Fruit fly (Drosophila melanogaster) whole organism, embryonic: Measurements from ENCODE around the gene CG11550.

Experiments used
- Atf3 ChIP-seq: fragments of 200-800 bp; sonication (Bioruptor generic); optimal IDR thresholded peaks from 3 replicates; lab custom pipeline; 2016; ENCODE audit warnings: missing biosample characterization, missing genetic modification characterization
- Blimp-1 ChIP-seq: fragments of 200-800 bp; sonication (Bioruptor generic); optimal IDR thresholded peaks from 3 replicates; lab custom pipeline; 2018; ENCODE audit warnings: missing biosample characterization, missing genetic modification characterization, mild to moderate bottlenecking, moderate library complexity, missing genetic modification reagents
- CG10979 ChIP-seq: fragments of 200-800 bp; sonication (Bioruptor generic); optimal IDR thresholded peaks from 2 replicates; lab custom pipeline; 2018; ENCODE audit warnings: missing biosample characterization, mild to moderate bottlenecking, missing genetic modification characterization, moderate library complexity
- CG11398 ChIP-seq: fragments of 200-800 bp; sonication (Bioruptor generic); optimal IDR thresholded peaks from 2 replicates; lab custom pipeline; 2016; ENCODE audit warnings: missing biosample characterization, missing genetic modification characterization
- CG12219 ChIP-seq: fragments of 200-800 bp; sonication (Bioruptor generic); optimal IDR thresholded peaks from 3 replicates; lab custom pipeline; 2018; ENCODE audit warnings: missing biosample characterization, mild to moderate bottlenecking, missing genetic modification characterization
- CG1529 ChIP-seq: fragments of 200-800 bp; sonication (Bioruptor generic); optimal IDR thresholded peaks from 3 replicates; lab custom pipeline; 2018; ENCODE audit warnings: missing biosample characterization, missing genetic modification characterization
- CG1603 ChIP-seq: fragments of 200-800 bp; sonication (Bioruptor generic); optimal IDR thresholded peaks from 2 replicates; lab custom pipeline; 2019; ENCODE audit warnings: missing biosample characterization, mild to moderate bottlenecking, missing genetic modification characterization, moderate library complexity
- CG17328 ChIP-seq: fragments of 200-800 bp; sonication (Bioruptor generic); IDR thresholded peaks from 2 replicates; pipeline ENCODE4 v1.3.6; 2022; ENCODE audit warnings: missing biosample characterization, missing genetic modification characterization
- CG3065 ChIP-seq: fragments of 200-800 bp; sonication (Bioruptor generic); optimal IDR thresholded peaks from 2 replicates; lab custom pipeline; 2016; ENCODE audit warnings: missing biosample characterization, missing genetic modification characterization
- CG31224 ChIP-seq: fragments of 200-800 bp; sonication (Bioruptor generic); IDR thresholded peaks from 2 replicates; pipeline ENCODE4 v1.3.6; 2022; ENCODE audit warnings: missing biosample characterization, missing genetic modification characterization
- CG3726 ChIP-seq: fragments of 200-800 bp; sonication (Bioruptor generic); IDR thresholded peaks from 3 replicates; pipeline ENCODE4, ENCODE4 v1.3.6; 2022; ENCODE audit warnings: missing biosample characterization, missing genetic modification characterization
- CG4707 ChIP-seq: fragments of 200-800 bp; sonication (Bioruptor generic); optimal IDR thresholded peaks from 2 replicates; lab custom pipeline; 2018; ENCODE audit warnings: missing biosample characterization, mild to moderate bottlenecking, missing genetic modification characterization, moderate library complexity
- CG5245 ChIP-seq: fragments of 200-800 bp; sonication (Bioruptor generic); optimal IDR thresholded peaks from 3 replicates; lab custom pipeline; 2016; ENCODE audit warnings: missing biosample characterization, missing genetic modification characterization
- CG6254 ChIP-seq: fragments of 200-800 bp; sonication (Bioruptor generic); optimal IDR thresholded peaks from 3 replicates; lab custom pipeline; 2017; ENCODE audit warnings: mild to moderate bottlenecking, missing biosample characterization, missing genetic modification reagents, missing genetic modification characterization
- CG7372 ChIP-seq: fragments of 200-800 bp; sonication (Bioruptor generic); IDR thresholded peaks from 2 replicates; pipeline ENCODE4 v1.3.6; 2022; ENCODE audit warnings: missing biosample characterization, missing genetic modification characterization
- CG7839 ChIP-seq: fragments of 200-800 bp; sonication (Bioruptor generic); optimal IDR thresholded peaks from 3 replicates; lab custom pipeline; 2018; ENCODE audit warnings: missing biosample characterization, mild to moderate bottlenecking, missing genetic modification characterization, moderate library complexity
- CG8290 ChIP-seq, 3 experiments: fragments of 200-800 bp; sonication (Bioruptor generic); optimal IDR thresholded peaks; 2 replicates each; lab custom pipeline; 2016 to 2019; ENCODE audit warnings: missing biosample characterization in 3 of 3, missing genetic modification characterization in 3 of 3, mild to moderate bottlenecking in 2 of 3, moderate library complexity in 1 of 3
- Dp ChIP-seq: fragments of 200-800 bp; sonication (Bioruptor generic); optimal IDR thresholded peaks from 2 replicates; lab custom pipeline; 2018; ENCODE audit warnings: missing biosample characterization, mild to moderate bottlenecking, missing genetic modification characterization, moderate library complexity
- Dref ChIP-seq: fragments of 200-800 bp; sonication (Bioruptor generic); IDR thresholded peaks from 2 replicates; pipeline ENCODE4 v1.3.6; 2022; ENCODE audit warnings: missing biosample characterization, missing genetic modification characterization
- E2f1 ChIP-seq: fragments of 200-800 bp; sonication (Bioruptor generic); IDR thresholded peaks from 2 replicates; pipeline ENCODE4 v1.3.6; 2022; ENCODE audit warnings: missing biosample characterization, missing genetic modification characterization
- Ets65A ChIP-seq: fragments of 200-800 bp; sonication (Bioruptor generic); peaks from one replicate; lab custom pipeline; 2016; ENCODE audit warnings: missing biosample characterization, missing genetic modification characterization
- GATAe ChIP-seq: fragments of 200-800 bp; sonication (Bioruptor generic); conservative IDR thresholded peaks from 2 replicates; pipeline ENCODE4 v1.3.6; 2022; ENCODE audit warnings: missing biosample characterization, missing genetic modification characterization
- H2.0 ChIP-seq: fragments of 200-800 bp; sonication (Bioruptor generic); IDR thresholded peaks from 2 replicates; pipeline ENCODE4 v1.3.6; 2022; ENCODE audit warnings: missing biosample characterization, missing genetic modification characterization
- Hsf ChIP-seq: fragments of 200-800 bp; sonication (Bioruptor generic); optimal IDR thresholded peaks from 3 replicates; lab custom pipeline; 2016; ENCODE audit warnings: missing biosample characterization, missing genetic modification characterization
- Med ChIP-seq: fragments of 200-800 bp; sonication (Bioruptor generic); peaks from one replicate; lab custom pipeline; 2016; ENCODE audit warnings: missing biosample characterization, missing genetic modification characterization, mild to moderate bottlenecking, inconsistent platforms, moderate library complexity
- Nf-YB ChIP-seq: fragments of 200-800 bp; sonication (Bioruptor generic); optimal IDR thresholded peaks from 3 replicates; lab custom pipeline; 2019; ENCODE audit warnings: missing biosample characterization, mild to moderate bottlenecking, missing genetic modification characterization, moderate library complexity
- NfI ChIP-seq: fragments of 200-800 bp; sonication (Bioruptor generic); optimal IDR thresholded peaks from 3 replicates; lab custom pipeline; 2018; ENCODE audit warnings: missing biosample characterization, mild to moderate bottlenecking, missing genetic modification characterization, moderate library complexity
- Sin3A ChIP-seq: fragments of >200 bp; optimal IDR thresholded peaks from 2 replicates; lab custom pipeline; 2018
- Sry-δ ChIP-seq: fragments of 200-800 bp; sonication (Bioruptor generic); optimal IDR thresholded peaks from 2 replicates; lab custom pipeline; 2016; ENCODE audit warnings: missing biosample characterization, missing genetic modification characterization
- Trl ChIP-seq, 3 experiments: fragments of >200 bp in 2 of 3; fragments of 200-800 bp in 1 of 3; sonication (Bioruptor generic) in 1 of 3; optimal IDR thresholded peaks; 2 replicates in 1 of 3; 3 replicates in 2 of 3; lab custom pipeline; 2016 to 2017; ENCODE audit warnings: missing biosample characterization in 1 of 3, missing genetic modification characterization in 1 of 3
- ato ChIP-seq: fragments of 200-800 bp; sonication (Bioruptor generic); IDR thresholded peaks from 2 replicates; pipeline ENCODE4 v1.3.6; 2022; ENCODE audit warnings: missing biosample characterization, missing genetic modification characterization; ENCODE audit not compliant: partially characterized antibody
- br ChIP-seq: fragments of >200 bp; optimal IDR thresholded peaks from 2 replicates; lab custom pipeline; 2017
- ci ChIP-seq: fragments of 200-800 bp; sonication (Bioruptor generic); IDR thresholded peaks from 3 replicates; pipeline ENCODE4 v1.3.6; 2022; ENCODE audit warnings: missing biosample characterization, missing genetic modification characterization
- dpn ChIP-seq, 2 experiments: fragments of 200-800 bp; sonication (Bioruptor generic); optimal IDR thresholded peaks; 3 replicates each; lab custom pipeline; 2016; ENCODE audit warnings: missing biosample characterization in 2 of 2, missing genetic modification characterization in 2 of 2
- eyg ChIP-seq: fragments of 200-800 bp; sonication (Bioruptor generic); optimal IDR thresholded peaks from 3 replicates; lab custom pipeline; 2016; ENCODE audit warnings: missing biosample characterization, missing genetic modification characterization
- ftz-f1 ChIP-seq: fragments of 200-800 bp; sonication (Bioruptor generic); optimal IDR thresholded peaks from 2 replicates; lab custom pipeline; 2016; ENCODE audit warnings: missing biosample characterization, missing genetic modification characterization
- gcm ChIP-seq: fragments of 200-800 bp; sonication (Bioruptor generic); optimal IDR thresholded peaks from 2 replicates; lab custom pipeline; 2019; ENCODE audit warnings: missing biosample characterization, mild to moderate bottlenecking, missing genetic modification characterization, moderate library complexity
- gcm2 ChIP-seq: fragments of 200-800 bp; sonication (Bioruptor generic); optimal IDR thresholded peaks from 2 replicates; lab custom pipeline; 2016; ENCODE audit warnings: missing biosample characterization, missing genetic modification characterization
- ham ChIP-seq: fragments of 200-800 bp; sonication (Bioruptor generic); IDR thresholded peaks from 2 replicates; pipeline ENCODE4 v1.3.6; 2022; ENCODE audit warnings: missing biosample characterization, missing genetic modification characterization
- lab ChIP-seq: fragments of 200-800 bp; sonication (Bioruptor generic); optimal IDR thresholded peaks from 3 replicates; lab custom pipeline; 2017; ENCODE audit warnings: missing biosample characterization, missing genetic modification characterization, mild to moderate bottlenecking, moderate library complexity, missing genetic modification reagents
- mirr ChIP-seq: fragments of 200-800 bp; sonication (Bioruptor generic); optimal IDR thresholded peaks from 3 replicates; lab custom pipeline; 2018; ENCODE audit warnings: missing biosample characterization, mild to moderate bottlenecking, missing genetic modification characterization
- nmo ChIP-seq: fragments of 200-800 bp; sonication (Bioruptor generic); optimal IDR thresholded peaks from 2 replicates; lab custom pipeline; 2018; ENCODE audit warnings: missing biosample characterization, mild to moderate bottlenecking, missing genetic modification characterization, moderate library complexity
- onecut ChIP-seq: fragments of 200-800 bp; sonication (Bioruptor generic); IDR thresholded peaks from 2 replicates; pipeline ENCODE4 v1.3.6; 2022; ENCODE audit warnings: missing biosample characterization, missing genetic modification characterization
- peb ChIP-seq: fragments of 200-800 bp; sonication (Bioruptor generic); IDR thresholded peaks from 2 replicates; pipeline ENCODE4 v1.3.6; 2022; ENCODE audit warnings: missing biosample characterization, missing genetic modification characterization
- schlank ChIP-seq: fragments of 200-800 bp; sonication (Bioruptor generic); optimal IDR thresholded peaks from 2 replicates; lab custom pipeline; 2018; ENCODE audit warnings: missing biosample characterization, mild to moderate bottlenecking, missing genetic modification characterization
- sd ChIP-seq: fragments of 200-800 bp; sonication (Bioruptor generic); optimal IDR thresholded peaks from 3 replicates; lab custom pipeline; 2018; ENCODE audit warnings: missing biosample characterization, mild to moderate bottlenecking, missing genetic modification characterization, moderate library complexity
- tna ChIP-seq: fragments of 200-800 bp; sonication (Bioruptor generic); IDR thresholded peaks from 2 replicates; pipeline ENCODE4 v1.3.6; 2022; ENCODE audit warnings: missing biosample characterization, missing genetic modification characterization; ENCODE audit not compliant: partially characterized antibody
- zen ChIP-seq: fragments of 200-800 bp; sonication (Bioruptor generic); optimal IDR thresholded peaks from 3 replicates; lab custom pipeline; 2018; ENCODE audit warnings: missing biosample characterization, mild to moderate bottlenecking, missing genetic modification characterization, moderate library complexity

CG11550 gene

DNA sequence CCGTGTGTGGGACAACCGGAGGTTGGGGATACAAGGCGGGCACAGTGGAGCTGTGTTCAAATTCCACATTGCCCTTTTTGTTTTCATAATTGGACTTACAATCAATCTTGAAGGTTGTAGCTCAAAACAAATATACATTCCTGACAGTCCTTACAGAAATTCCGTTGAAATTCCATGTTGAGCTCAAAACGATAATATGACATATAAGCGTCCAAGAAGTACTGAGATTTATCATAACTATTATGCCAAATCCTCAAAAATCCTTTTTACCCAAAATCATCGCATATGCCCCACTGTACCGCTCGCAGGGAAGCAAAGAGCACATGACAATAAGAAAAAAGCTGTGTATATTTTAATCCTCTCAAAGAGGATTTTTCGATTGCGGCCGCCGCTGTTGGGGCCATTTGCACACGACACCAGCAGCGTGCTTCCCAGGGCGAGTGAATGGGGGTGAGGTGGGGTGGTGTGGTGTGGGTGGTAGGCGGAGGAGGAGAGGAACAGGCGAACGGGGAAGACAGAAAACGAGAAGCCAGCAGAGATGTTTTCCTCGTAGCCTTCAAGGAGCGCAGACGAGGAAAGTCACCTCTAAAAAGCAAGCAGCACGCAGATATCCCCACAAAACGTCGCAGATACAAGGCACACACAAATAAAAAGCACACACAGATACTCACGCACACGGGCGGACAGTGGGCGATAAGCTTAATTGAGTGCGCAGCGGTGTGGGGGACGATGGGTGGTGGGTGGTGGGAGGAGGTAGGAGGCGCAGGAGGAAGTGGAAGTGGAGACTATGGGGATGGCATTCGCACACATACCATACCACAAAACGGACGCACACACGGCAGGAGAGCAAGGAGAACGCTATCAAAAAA is 37.9 kb upstream of the CG11550 start (continued):
- TF ChIP-seq Trl (optimal IDR thresholded peaks at IDR 0.05; lab: Kevin White, UChicago), result no peak
- TF ChIP-seq Trl (GFP tag; optimal IDR thresholded peaks at IDR 0.05; lab: Kevin White, UChicago), result peak; percentile 55
- TF ChIP-seq zen (tag; lab: Kevin White, UChicago), result no peak
- peak; percentile 60 for TF ChIP-seq CG1603 (tag; lab: Kevin White, UChicago)
- TF ChIP-seq lab (GFP tag; lab: Kevin White, UChicago), result peak; percentile 78
- TF ChIP-seq Dref, result no peak
- TF ChIP-seq ftz-f1 (GFP tag; lab: Kevin White, UChicago), result no peak
- TF ChIP-seq Blimp-1, result peak; percentile 49
- peak; percentile 36; the same call in 1 of the 2 replicates for TF ChIP-seq E2f1 (GFP tag; lab: Robert Waterston, UW)
- TF ChIP-seq ham (GFP tag; lab: Robert Waterston, UW), result no peak
- peak; percentile 9 for TF ChIP-seq Sry-δ (GFP tag; lab: Kevin White, UChicago)
- peak; percentile 39; the same call in 1 of the 2 replicates for TF ChIP-seq CG17328 (GFP tag; lab: Robert Waterston, UW)
- TF ChIP-seq CG10979, result peak; percentile 15
- TF ChIP-seq onecut, result peak; percentile 43; the same call in 1 of the 2 replicates
- TF ChIP-seq mirr (GFP tag; lab: Kevin White, UChicago), result no peak
- TF ChIP-seq dpn (GFP tag; optimal IDR thresholded peaks at IDR 0.05; lab: Kevin White, UChicago), result peak; percentile 55 to 61
- TF ChIP-seq GATAe (GFP tag; lab: Robert Waterston, UW), result no peak
- TF ChIP-seq CG3065 (GFP tag; lab: Kevin White, UChicago), result no peak
- TF ChIP-seq gcm2 (GFP tag; lab: Kevin White, UChicago), result no peak
- TF ChIP-seq CG11398 (GFP tag; lab: Kevin White, UChicago), result peak; percentile 44
- TF ChIP-seq CG5245 (GFP tag; lab: Kevin White, UChicago), result no peak
- peak; percentile 18 for TF ChIP-seq eyg (GFP tag; lab: Kevin White, UChicago)
- no peak for TF ChIP-seq ato
- TF ChIP-seq sd, result peak; percentile 30
- TF ChIP-seq Atf3 (GFP tag; lab: Kevin White, UChicago), result no peak
- TF ChIP-seq gcm (GFP tag; lab: Kevin White, UChicago), result no peak
- peak; percentile 50 for TF ChIP-seq CG12219 (GFP tag; lab: Kevin White, UChicago)
- TF ChIP-seq ci (GFP tag; lab: Robert Waterston, UW), result peak; percentile 50; the same call in 2 of the 3 replicates
- peak; percentile 52 for TF ChIP-seq schlank (tag; lab: Kevin White, UChicago)
- peak; percentile 89 for TF ChIP-seq Ets65A (GFP tag; lab: Kevin White, UChicago)
- no peak; the same call in 1 of the 2 replicates for TF ChIP-seq CG7372
- 0 out of 2 replicates have a peak, but pooled peaks have one; percentile 42 for TF ChIP-seq CG31224 (GFP tag; lab: Robert Waterston, UW)
- TF ChIP-seq Sin3A, result no peak
- peak; percentile 37 for TF ChIP-seq Nf-YB (GFP tag; lab: Kevin White, UChicago)
- TF ChIP-seq br, result no peak
- TF ChIP-seq Med, result peak; percentile 94
- TF ChIP-seq CG6254, result no peak
- peak; percentile 63 for TF ChIP-seq Hsf (GFP tag; lab: Kevin White, UChicago)
- TF ChIP-seq peb (GFP tag; lab: Robert Waterston, UW), result no peak
- peak; percentile 66 for TF ChIP-seq NfI
- TF ChIP-seq CG3726, result no peak
- TF ChIP-seq CG8290 (GFP tag; optimal IDR thresholded peaks at IDR 0.05; lab: Kevin White, UChicago), result no peak
- TF ChIP-seq CG8290 (tag; optimal IDR thresholded peaks at IDR 0.05; lab: Kevin White, UChicago), result peak in 1 of 2 experiments; percentile 51
- TF ChIP-seq CG1529 (GFP tag; lab: Kevin White, UChicago), result peak; percentile 36
- peak; percentile 68 for TF ChIP-seq nmo (GFP tag; lab: Kevin White, UChicago)
- peak; percentile 79 for TF ChIP-seq CG7839
- peak; percentile 29 for TF ChIP-seq CG4707
- no peak for TF ChIP-seq Dp (GFP tag; lab: Kevin White, UChicago)
- peak; percentile 46 for TF ChIP-seq H2.0
- TF ChIP-seq tna (GFP tag; lab: Robert Waterston, UW), result no peak
